Worm (Caenorhabditis elegans) whole organism, L2 larva: ENCODE data around the gene B0035.3.
"Not testable (repeated sequence)": the region's sequence is repeated elsewhere in the genome, so short reads cannot be mapped to it uniquely, and the experiment has no call there.

Experiments
- C34F6.9 ChIP-seq: fragments of 150-350 bp; optimal IDR thresholded peaks from 2 replicates; lab custom pipeline; 2014; ENCODE audit warnings: missing biosample characterization, missing genetic modification characterization
- R02D3.7 ChIP-seq: fragments of 150-350 bp; optimal IDR thresholded peaks from 2 replicates; lab custom pipeline; 2014; ENCODE audit warnings: missing biosample characterization, missing genetic modification characterization
- Y55F3AM.14 ChIP-seq: fragments of 200-800 bp; sonication (Bioruptor generic); optimal IDR thresholded peaks from 2 replicates; lab custom pipeline; 2018; ENCODE audit warnings: mild to moderate bottlenecking, missing genetic modification characterization, missing compliant biosample characterization
- ZK546.5 ChIP-seq: sonication (generic microtip); optimal IDR thresholded peaks from 2 replicates; lab custom pipeline; 2017; ENCODE audit warnings: missing biosample characterization, missing genetic modification characterization
- alr-1 ChIP-seq: fragments of 150-350 bp; optimal IDR thresholded peaks from 2 replicates; lab custom pipeline; 2014; ENCODE audit warnings: missing biosample characterization, missing genetic modification characterization
- blmp-1 ChIP-seq: sonication (generic microtip); optimal IDR thresholded peaks from 2 replicates; lab custom pipeline; 2017; ENCODE audit warnings: missing genetic modification characterization, mild to moderate bottlenecking, missing compliant biosample characterization, antibody characterized with exemption, moderate library complexity; ENCODE audit not compliant: insufficient read depth
- ceh-16 ChIP-seq: fragments of 150-350 bp; optimal IDR thresholded peaks from 2 replicates; lab custom pipeline; 2014; ENCODE audit warnings: missing biosample characterization, missing genetic modification characterization
- ceh-82 ChIP-seq: fragments of 150-350 bp; optimal IDR thresholded peaks from 2 replicates; lab custom pipeline; 2014; ENCODE audit warnings: missing biosample characterization, missing genetic modification characterization
- egl-27 ChIP-seq: sonication (generic microtip); optimal IDR thresholded peaks from 3 replicates; lab custom pipeline; 2017; ENCODE audit warnings: missing biosample characterization, missing genetic modification reagents, missing genetic modification characterization
- elt-3 ChIP-seq: sonication (generic microtip); optimal IDR thresholded peaks from 2 replicates; lab custom pipeline; 2017; ENCODE audit warnings: missing biosample characterization, missing genetic modification characterization
- fos-1 ChIP-seq: fragments of 150-350 bp; optimal IDR thresholded peaks from 2 replicates; lab custom pipeline; 2014; ENCODE audit warnings: missing biosample characterization, missing genetic modification characterization
- gmeb-1 ChIP-seq: fragments of 150-350 bp; optimal IDR thresholded peaks from 2 replicates; lab custom pipeline; 2014; ENCODE audit warnings: missing biosample characterization, missing genetic modification characterization
- lin-11 ChIP-seq: fragments of 150-350 bp; sonication (generic microtip); optimal IDR thresholded peaks from 2 replicates; lab custom pipeline; 2014; ENCODE audit warnings: missing biosample characterization, missing genetic modification characterization, inconsistent platforms, mixed read lengths
- lsy-2 ChIP-seq, 2 experiments: fragments of 150-350 bp in 1 of 2; sonication (generic microtip) in 1 of 2; optimal IDR thresholded peaks; 2 replicates each; lab custom pipeline; 2014 to 2017; ENCODE audit warnings: missing biosample characterization in 2 of 2, missing genetic modification characterization in 2 of 2
- mab-5 ChIP-seq: fragments of 150-350 bp; optimal IDR thresholded peaks from 2 replicates; lab custom pipeline; 2014; ENCODE audit warnings: missing biosample characterization, missing genetic modification characterization
- mbf-1 ChIP-seq: sonication (generic microtip); optimal IDR thresholded peaks from 2 replicates; lab custom pipeline; 2017; ENCODE audit warnings: missing biosample characterization, missing genetic modification characterization
- mdl-1 ChIP-seq, 2 experiments: fragments of 150-350 bp in 1 of 2; sonication (generic microtip) in 1 of 2; optimal IDR thresholded peaks; 2 replicates each; lab custom pipeline; 2017; ENCODE audit warnings: missing biosample characterization in 2 of 2, missing genetic modification characterization in 2 of 2
- nhr-12 ChIP-seq: fragments of 150-350 bp; optimal IDR thresholded peaks from 2 replicates; lab custom pipeline; 2014; ENCODE audit warnings: missing biosample characterization, missing genetic modification characterization
- nhr-21 ChIP-seq: fragments of 150-350 bp; optimal IDR thresholded peaks from 2 replicates; lab custom pipeline; 2014; ENCODE audit warnings: missing biosample characterization, missing genetic modification characterization
- nhr-23 ChIP-seq: fragments of 150-350 bp; optimal IDR thresholded peaks from 2 replicates; lab custom pipeline; 2014; ENCODE audit warnings: missing biosample characterization, missing genetic modification reagents, missing genetic modification characterization
- nhr-6 ChIP-seq: fragments of 150-350 bp; optimal IDR thresholded peaks from 2 replicates; lab custom pipeline; 2014; ENCODE audit warnings: missing biosample characterization, missing genetic modification characterization
- peb-1 ChIP-seq: fragments of 150-350 bp; optimal IDR thresholded peaks from 2 replicates; lab custom pipeline; 2014; ENCODE audit warnings: missing biosample characterization, missing genetic modification characterization
- skn-1 ChIP-seq: sonication (generic microtip); optimal IDR thresholded peaks from 2 replicates; lab custom pipeline; 2017; ENCODE audit warnings: missing biosample characterization, missing genetic modification characterization
- sma-3 ChIP-seq: sonication (generic microtip); optimal IDR thresholded peaks from 2 replicates; lab custom pipeline; 2016; ENCODE audit warnings: missing genetic modification reagents, missing genetic modification characterization, missing compliant biosample characterization
- sma-9 ChIP-seq, 2 experiments: fragments of 150-350 bp in 1 of 2; sonication (generic microtip) in 1 of 2; optimal IDR thresholded peaks; 2 replicates each; lab custom pipeline; 2014 to 2016; ENCODE audit warnings: missing genetic modification characterization in 2 of 2, mild to moderate bottlenecking in 1 of 2, missing biosample characterization in 1 of 2, missing compliant biosample characterization in 1 of 2, missing genetic modification reagents in 1 of 2, moderate library complexity in 1 of 2
- snpc-4 ChIP-seq: fragments of 150-350 bp; optimal IDR thresholded peaks from 2 replicates; lab custom pipeline; 2014; ENCODE audit warnings: missing biosample characterization, missing genetic modification characterization
- unc-39 ChIP-seq: fragments of 150-350 bp; optimal IDR thresholded peaks from 2 replicates; lab custom pipeline; 2014; ENCODE audit warnings: missing biosample characterization, missing genetic modification characterization
- unc-55 ChIP-seq: fragments of 150-350 bp; sonication (generic microtip); optimal IDR thresholded peaks from 3 replicates; lab custom pipeline; 2014; ENCODE audit warnings: missing biosample characterization, missing genetic modification reagents, missing genetic modification characterization
- unc-62 ChIP-seq: fragments of 150-350 bp; optimal IDR thresholded peaks from 2 replicates; lab custom pipeline; 2014; ENCODE audit warnings: missing biosample characterization, missing genetic modification reagents, missing genetic modification characterization
- zag-1 ChIP-seq: fragments of 150-350 bp; optimal IDR thresholded peaks from 2 replicates; lab custom pipeline; 2014; ENCODE audit warnings: missing biosample characterization, missing genetic modification characterization
- ztf-1 ChIP-seq: fragments of 200-800 bp; sonication (Bioruptor generic); conservative IDR thresholded peaks from 2 replicates; pipeline ENCODE4 v1.3.6; 2022; ENCODE audit warnings: missing genetic modification characterization, missing compliant biosample characterization
- ztf-11 ChIP-seq: sonication (generic microtip); optimal IDR thresholded peaks from 2 replicates; lab custom pipeline; 2017; ENCODE audit warnings: missing biosample characterization, missing genetic modification characterization
- ztf-4 ChIP-seq: fragments of 150-350 bp; optimal IDR thresholded peaks from 2 replicates; lab custom pipeline; 2014; ENCODE audit warnings: missing biosample characterization, missing genetic modification characterization

Gene B0035.3

DNA sequence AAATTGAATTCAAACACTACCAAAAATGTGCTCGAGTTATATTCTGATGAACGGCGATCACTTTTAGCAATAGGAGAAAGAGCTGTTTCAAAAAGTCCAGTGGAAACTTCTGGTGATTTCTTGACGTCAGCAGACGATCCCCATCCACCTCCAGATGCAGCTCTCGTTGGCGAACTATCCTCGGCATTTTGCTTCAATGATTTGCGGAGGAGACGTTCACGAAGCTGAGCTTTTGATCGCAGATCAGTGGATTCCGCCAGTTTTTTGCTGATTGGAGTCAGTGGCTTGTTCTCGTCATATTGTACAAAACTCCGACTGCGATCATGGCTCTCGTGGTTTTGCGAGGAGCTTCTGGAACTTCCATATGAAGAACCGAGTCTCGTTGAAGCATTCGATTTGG lies 21.4 kb upstream of the B0035.3 start:
- no peak for TF ChIP-seq C34F6.9 (tag; lab: Kevin White, UChicago)
- no peak for TF ChIP-seq alr-1 (tag; lab: Kevin White, UChicago)
- no peak for TF ChIP-seq mbf-1 (tag; lab: Kevin White, UChicago)
- TF ChIP-seq zag-1 (tag; lab: Kevin White, UChicago), result no peak
- TF ChIP-seq gmeb-1, result no peak
- no peak for TF ChIP-seq elt-3
- no peak for TF ChIP-seq ztf-1 (GFP tag; lab: Robert Waterston, UW)
- no peak for TF ChIP-seq ztf-11 (tag; lab: Kevin White, UChicago)
- TF ChIP-seq sma-9 (GFP tag; optimal IDR thresholded peaks at IDR 0.05; lab: Kevin White, UChicago), result no peak
- TF ChIP-seq sma-9 (tag; optimal IDR thresholded peaks at IDR 0.05; lab: Kevin White, UChicago), result no peak
- TF ChIP-seq lin-11, result no peak
- TF ChIP-seq mdl-1 (tag; optimal IDR thresholded peaks at IDR 0.05; lab: Kevin White, UChicago), result no peak
- TF ChIP-seq sma-3 (GFP tag; lab: Kevin White, UChicago), result no peak
- no peak for TF ChIP-seq ztf-4 (tag; lab: Kevin White, UChicago)
- TF ChIP-seq snpc-4 (tag; lab: Kevin White, UChicago), result no peak
- no peak for TF ChIP-seq ceh-16 (tag; lab: Kevin White, UChicago)
- TF ChIP-seq unc-62 (GFP tag; lab: Kevin White, UChicago), result no peak

DNA sequence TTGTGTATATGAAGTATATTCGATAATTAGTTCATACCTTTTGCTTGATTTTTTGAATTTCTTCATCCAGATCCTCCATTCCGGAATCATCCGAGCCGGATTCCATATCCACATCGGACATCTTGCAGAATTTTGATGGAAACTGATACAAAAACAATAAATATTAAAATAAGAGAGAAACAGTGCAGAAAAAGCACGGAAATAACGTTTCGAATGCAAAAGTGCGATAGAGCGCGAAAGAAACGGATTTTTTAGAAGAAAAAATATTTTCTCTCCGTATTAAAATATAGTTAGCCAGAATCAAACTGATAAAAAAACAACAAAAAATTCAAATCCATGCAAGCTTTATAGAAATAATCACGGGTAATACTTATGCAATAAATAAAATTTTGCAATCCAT lies 18.0 kb upstream of the B0035.3 start, which contains the start of gene sart-3:
sart-3 (minus strand) TSS at position 219 of the 400 bp plus-strand sequence.
- TF ChIP-seq C34F6.9 (tag; lab: Kevin White, UChicago) (peak; percentile 47), ZK546.5 (tag; lab: Kevin White, UChicago) (no peak), unc-55 (GFP tag; lab: Kevin White, UChicago) (peak; percentile 58)

- TF ChIP-seq peb-1 (no peak), C34F6.9 (tag; lab: Kevin White, UChicago) (no peak), fos-1 (tag; lab: Kevin White, UChicago) (no peak)
- TF ChIP-seq, all 48 proteins: peak for 0
Measured at ce11 chrIV:11329269-11329668, 14.5 kb upstream of the B0035.3 start, which contains the start of gene leo-1. TSS of gene leo-1 (minus strand) at chrIV:11329369.

DNA sequence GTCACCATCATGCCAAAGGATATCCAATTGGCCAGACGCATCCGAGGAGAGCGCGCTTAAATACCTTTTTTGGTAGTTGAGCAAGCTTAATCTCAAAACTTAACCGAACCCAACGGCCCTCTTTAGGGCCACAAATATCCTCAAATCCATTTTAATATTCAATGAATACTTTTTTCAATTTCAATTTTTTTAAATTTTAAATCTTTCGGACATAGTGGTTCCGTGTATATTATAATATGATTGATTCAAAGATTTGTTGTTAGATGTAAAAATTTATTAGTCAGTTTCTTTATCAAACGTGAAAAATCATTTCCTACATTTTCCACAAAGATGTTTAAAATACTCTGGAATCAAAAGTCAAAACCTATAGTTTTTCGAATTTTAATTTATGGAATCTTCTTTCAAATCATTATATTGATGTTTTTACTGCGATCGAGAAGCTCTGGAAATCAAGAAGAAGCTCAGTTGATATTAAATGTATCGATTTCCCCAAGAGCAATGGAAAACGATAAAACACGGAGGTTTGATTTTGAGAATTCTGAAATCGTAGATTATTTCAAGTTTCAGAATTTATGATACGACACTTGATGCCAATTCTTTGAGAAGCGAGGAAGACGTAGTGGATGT lies 12.3 kb upstream of the B0035.3 start, which contains the start of gene B0035.21:
B0035.21 (plus strand) TSS at position 322 of the 627 bp plus-strand sequence.
- TF ChIP-seq peb-1, result no peak
- no peak for TF ChIP-seq ztf-1 (GFP tag; lab: Robert Waterston, UW)
- no peak for TF ChIP-seq blmp-1 (tag; lab: Kevin White, UChicago)
- TF ChIP-seq mbf-1 (tag; lab: Kevin White, UChicago), result no peak
- TF ChIP-seq mab-5, result no peak
- TF ChIP-seq R02D3.7 (tag; lab: Kevin White, UChicago), result no peak
- TF ChIP-seq egl-27 (tag; lab: Kevin White, UChicago), result no peak
- TF ChIP-seq nhr-6 (tag; lab: Kevin White, UChicago), result no peak
- no peak for TF ChIP-seq nhr-21 (tag; lab: Kevin White, UChicago)
- TF ChIP-seq lsy-2 (tag; optimal IDR thresholded peaks at IDR 0.05; lab: Kevin White, UChicago), result no peak
- TF ChIP-seq unc-55 (GFP tag; lab: Kevin White, UChicago), result no peak
- no peak for TF ChIP-seq nhr-12
- no peak for TF ChIP-seq nhr-23 (tag; lab: Kevin White, UChicago)
- no peak for TF ChIP-seq unc-39 (tag; lab: Kevin White, UChicago)
- TF ChIP-seq ceh-82 (tag; lab: Kevin White, UChicago), result no peak
- TF ChIP-seq skn-1 (tag; lab: Kevin White, UChicago), result no peak
- no peak for TF ChIP-seq sma-9 (GFP tag; optimal IDR thresholded peaks at IDR 0.05; lab: Kevin White, UChicago)
- TF ChIP-seq sma-9 (tag; optimal IDR thresholded peaks at IDR 0.05; lab: Kevin White, UChicago), result no peak
- TF ChIP-seq unc-62 (GFP tag; lab: Kevin White, UChicago), result no peak

DNA sequence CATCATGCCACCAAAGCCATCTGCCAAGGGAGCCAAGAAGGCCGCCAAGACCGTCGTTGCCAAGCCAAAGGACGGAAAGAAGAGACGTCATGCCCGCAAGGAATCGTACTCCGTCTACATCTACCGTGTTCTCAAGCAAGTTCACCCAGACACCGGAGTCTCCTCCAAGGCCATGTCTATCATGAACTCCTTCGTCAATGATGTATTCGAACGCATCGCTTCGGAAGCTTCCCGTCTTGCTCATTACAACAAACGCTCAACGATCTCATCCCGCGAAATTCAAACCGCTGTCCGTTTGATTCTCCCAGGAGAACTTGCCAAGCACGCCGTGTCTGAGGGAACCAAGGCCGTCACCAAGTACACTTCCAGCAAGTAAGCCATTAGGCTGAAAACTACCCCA lies 9.9 kb upstream of the B0035.3 start, which contains the start of gene his-48:
his-48 (plus strand) TSS at position 5 of the 400 bp plus-strand sequence.
- not testable (repeated sequence) for TF ChIP-seq Y55F3AM.14 (GFP tag; lab: Kevin White, UChicago); gmeb-1; skn-1 (tag; lab: Kevin White, UChicago)
- TF ChIP-seq, all 48 proteins: peak for 0; not testable (repeated sequence) for 48
